Fruit fly (Drosophila melanogaster): ENCODE measurements around the gene CG8036.

The CG8036 gene

dm6 chr3R:8650741-8651140 is 16.9 kb upstream of the CG8036 start, which contains the start of the genes Mkk4 and SLIRP2 (continued):
- TF ChIP-seq CG10431 (GFP tag; optimal IDR thresholded peaks at IDR 0.05) (peak; percentile 96), ac (GFP tag; optimal IDR thresholded peaks at IDR 0.05) (peak; percentile 96), exex (tag; optimal IDR thresholded peaks at IDR 0.05) (peak; percentile 92), Atf6 (GFP tag; IDR thresholded peaks at IDR 0.05) (peak; percentile 99), CG17361 (GFP tag; IDR thresholded peaks at IDR 0.05) (peak; percentile 100), Sry-δ (GFP tag; optimal IDR thresholded peaks at IDR 0.05) (peak; percentile 99), HHEX (GFP tag; optimal IDR thresholded peaks at IDR 0.05) (peak; percentile 98), CG9817 (tag; optimal IDR thresholded peaks at IDR 0.05) (peak; percentile 99), CG9932 (GFP tag; IDR thresholded peaks at IDR 0.05) (peak; percentile 99), odd (GFP tag; optimal IDR thresholded peaks at IDR 0.05) (peak; percentile 98), Hr78 (GFP tag; optimal IDR thresholded peaks at IDR 0.05) (peak in 1 of 2 experiments; percentile 92), D (optimal IDR thresholded peaks at IDR 0.05) (no peak), D (GFP tag; optimal IDR thresholded peaks at IDR 0.05) (peak; percentile 98), Ravus (GFP tag; IDR thresholded peaks at IDR 0.05) (peak; percentile 97), ara (GFP tag; IDR thresholded peaks at IDR 0.05) (peak; percentile 98), seq (GFP tag; IDR thresholded peaks at IDR 0.05) (peak; percentile 99), CG4404 (GFP tag; IDR thresholded peaks at IDR 0.05) (peak; percentile 99), ATbp (GFP tag; optimal IDR thresholded peaks at IDR 0.05) (peak; percentile 97), dan (GFP tag; IDR thresholded peaks at IDR 0.05) (peak; percentile 94), B-H1 (GFP tag; IDR thresholded peaks at IDR 0.05) (peak; percentile 98), CG33557 (GFP tag; optimal IDR thresholded peaks at IDR 0.05) (peak; percentile 99), amos (GFP tag; IDR thresholded peaks at IDR 0.05; ENCODE audit: partially characterized antibody) (peak; percentile 92), CG31224 (GFP tag; IDR thresholded peaks at IDR 0.05) (peak; percentile 97), Hand (GFP tag; optimal IDR thresholded peaks at IDR 0.05) (peak; percentile 95), CG7357 (GFP tag; IDR thresholded peaks at IDR 0.05) (peak; percentile 96), CG5180 (GFP tag; optimal IDR thresholded peaks at IDR 0.05) (peak; percentile 90), CG15601 (tag; optimal IDR thresholded peaks at IDR 0.05) (peak; percentile 98), Oli (tag; optimal IDR thresholded peaks at IDR 0.05) (peak; percentile 99), CG6854 (GFP tag; optimal IDR thresholded peaks at IDR 0.05) (peak; percentile 97), Mes4 (GFP tag; optimal IDR thresholded peaks at IDR 0.05) (peak; percentile 98), bsh (GFP tag; optimal IDR thresholded peaks at IDR 0.05) (peak; percentile 95 to 99), pan (optimal IDR thresholded peaks at IDR 0.05) (no peak), pan (GFP tag; optimal IDR thresholded peaks at IDR 0.05 in 1 of 2, IDR thresholded peaks at IDR 0.05 in 1 of 2) (peak in 1 of 2 experiments; percentile 99), CG8924 (tag; optimal IDR thresholded peaks at IDR 0.05) (peak; percentile 99), CG4707 (GFP tag; optimal IDR thresholded peaks at IDR 0.05) (peak; percentile 93), vvl (GFP tag; IDR thresholded peaks at IDR 0.05) (peak; percentile 100), jigr1 (GFP tag; IDR thresholded peaks at IDR 0.05) (peak; percentile 97), CG31441 (GFP tag; IDR thresholded peaks at IDR 0.05) (peak; percentile 99), stc (GFP tag; IDR thresholded peaks at IDR 0.05) (peak; percentile 99), tin (GFP tag; optimal IDR thresholded peaks at IDR 0.05) (peak; percentile 99), CG10654 (GFP tag; optimal IDR thresholded peaks at IDR 0.05) (peak; percentile 99), CG3163 (GFP tag; optimal IDR thresholded peaks at IDR 0.05) (peak; percentile 92), CG12391 (tag; optimal IDR thresholded peaks at IDR 0.05) (peak; percentile 100), tio (GFP tag; optimal IDR thresholded peaks at IDR 0.05) (peak; percentile 99), sisA (GFP tag; IDR thresholded peaks at IDR 0.05) (peak; percentile 99), Side (GFP tag; optimal IDR thresholded peaks at IDR 0.05) (peak; percentile 99), sd (tag; optimal IDR thresholded peaks at IDR 0.05) (peak; percentile 95), Hmx (GFP tag; optimal IDR thresholded peaks at IDR 0.05) (peak; percentile 98), CG8944 (GFP tag; optimal IDR thresholded peaks at IDR 0.05) (peak; percentile 99), CG13287 (GFP tag; IDR thresholded peaks at IDR 0.05; ENCODE audit: partially characterized antibody) (peak; percentile 89), ab (GFP tag; optimal IDR thresholded peaks at IDR 0.05) (peak; percentile 97)

Data from whole organism, embryonic.